Worm (Caenorhabditis elegans) whole organism, early embryonic: ENCODE data around the gene tmem-138.

Source experiments
- B0310.2 ChIP-seq: sonication (generic microtip); optimal IDR thresholded peaks from 2 replicates; lab custom pipeline; 2016; ENCODE audit warnings: mild to moderate bottlenecking, missing genetic modification characterization, missing compliant biosample characterization
- F13C5.2 ChIP-seq: sonication (generic microtip); optimal IDR thresholded peaks from 2 replicates; lab custom pipeline; 2017; ENCODE audit warnings: mild to moderate bottlenecking, missing genetic modification characterization, inconsistent platforms, missing compliant biosample characterization
- ama-1 ChIP-seq: fragments of 150-350 bp; optimal IDR thresholded peaks from 2 replicates; lab custom pipeline; 2014
- ceh-36 ChIP-seq: sonication (generic microtip); optimal IDR thresholded peaks from 2 replicates; lab custom pipeline; 2016; ENCODE audit warnings: missing genetic modification characterization, inconsistent platforms, missing compliant biosample characterization
- ets-7 ChIP-seq: sonication (generic microtip); optimal IDR thresholded peaks from 2 replicates; lab custom pipeline; 2016; ENCODE audit warnings: missing genotype, missing genetic modification characterization, missing compliant biosample characterization
- flt-1 ChIP-seq: fragments of 200-800 bp; sonication (Bioruptor generic); IDR thresholded peaks from 2 replicates; pipeline ENCODE4 v1.3.6; 2022; ENCODE audit warnings: missing genetic modification characterization, missing compliant biosample characterization
- hmbx-1 ChIP-seq: sonication (generic microtip); optimal IDR thresholded peaks from 2 replicates; lab custom pipeline; 2016; ENCODE audit warnings: mild to moderate bottlenecking, missing genetic modification characterization, missing compliant biosample characterization
- hnd-1 ChIP-seq: sonication (generic microtip); optimal IDR thresholded peaks from 2 replicates; lab custom pipeline; 2016; ENCODE audit warnings: missing genetic modification characterization, missing compliant biosample characterization
- pes-1 ChIP-seq: fragments of 200-800 bp; sonication (Bioruptor generic); IDR thresholded peaks from 2 replicates; pipeline ENCODE4 v1.3.6; 2022; ENCODE audit warnings: missing genetic modification reagents, missing genetic modification characterization, missing compliant biosample characterization
- scrt-1 ChIP-seq: fragments of 200-800 bp; sonication (Bioruptor generic); IDR thresholded peaks from 2 replicates; pipeline ENCODE4 v1.3.6; 2022; ENCODE audit warnings: missing genetic modification characterization, missing compliant biosample characterization
- sea-1 ChIP-seq: fragments of 200-800 bp; sonication (Bioruptor generic); conservative IDR thresholded peaks from 2 replicates; pipeline ENCODE4 v1.3.6; 2022; ENCODE audit warnings: missing genetic modification characterization, missing compliant biosample characterization
- tbx-11 ChIP-seq: fragments of 200-800 bp; sonication (Bioruptor generic); IDR thresholded peaks from 2 replicates; pipeline ENCODE4 v1.3.6; 2022; ENCODE audit warnings: missing genetic modification characterization, missing compliant biosample characterization
- tbx-37 ChIP-seq: fragments of 200-800 bp; sonication (Bioruptor generic); conservative IDR thresholded peaks from 2 replicates; pipeline ENCODE4 v1.3.6; 2022; ENCODE audit warnings: missing genetic modification reagents, missing genetic modification characterization, missing compliant biosample characterization
- tra-4 ChIP-seq: sonication (generic microtip); optimal IDR thresholded peaks from 2 replicates; lab custom pipeline; 2017; ENCODE audit warnings: missing genetic modification characterization, missing compliant biosample characterization

- TF ChIP-seq ama-1 (lab: Kevin White, UChicago) (no peak), hmbx-1 (tag; lab: Kevin White, UChicago) (no peak), tra-4 (tag; lab: Kevin White, UChicago) (no peak), tbx-37 (GFP tag; lab: Robert Waterston, UW) (no peak), hnd-1 (tag; lab: Kevin White, UChicago) (no peak), flt-1 (GFP tag; lab: Robert Waterston, UW) (no peak), F13C5.2 (tag; lab: Kevin White, UChicago) (no peak), scrt-1 (GFP tag; lab: Robert Waterston, UW) (no peak), pes-1 (GFP tag; lab: Robert Waterston, UW) (no peak), ets-7 (tag; lab: Kevin White, UChicago) (no peak), B0310.2 (tag; lab: Kevin White, UChicago) (no peak), ceh-36 (tag; lab: Kevin White, UChicago) (no peak), tbx-11 (GFP tag; lab: Robert Waterston, UW) (no peak), sea-1 (GFP tag; lab: Robert Waterston, UW) (no peak)
These were observed 33.3 kb downstream of the tmem-138 start, which contains the start of gene T05C12.8 for ce11 chrII:8190455-8190854.
